Fruit fly (Drosophila melanogaster): ENCODE data around the gene CG33253.

CG33253 gene

dm6 chrX:19187624-19188085 is 4.4 kb downstream of the CG33253 start, which contains the start of gene Mec2 (continued):
- TF ChIP-seq CG1603 (tag; optimal IDR thresholded peaks at IDR 0.05) (peak; percentile 74), Lim3 (GFP tag; IDR thresholded peaks at IDR 0.05) (no peak), jumu (GFP tag; optimal IDR thresholded peaks at IDR 0.05) (peak; percentile 43), TFAM (GFP tag; optimal IDR thresholded peaks at IDR 0.05) (no peak), B-H1 (GFP tag; IDR thresholded peaks at IDR 0.05) (no peak), bab2 (GFP tag; optimal IDR thresholded peaks at IDR 0.05) (peak; percentile 33), Atf3 (GFP tag; optimal IDR thresholded peaks at IDR 0.05) (peak; percentile 20), CG17802 (tag; optimal IDR thresholded peaks at IDR 0.05) (no peak), Mes4 (GFP tag; optimal IDR thresholded peaks at IDR 0.05) (peak; percentile 17), Dad (GFP tag; optimal IDR thresholded peaks at IDR 0.05) (peak; percentile 35), Meics (GFP tag; optimal IDR thresholded peaks at IDR 0.05) (peak; percentile 23), peb (GFP tag; IDR thresholded peaks at IDR 0.05) (no peak), CG6254 (GFP tag; optimal IDR thresholded peaks at IDR 0.05) (no peak), Chrac-16 (GFP tag; optimal IDR thresholded peaks at IDR 0.05) (peak; percentile 63), scrt (GFP tag; optimal IDR thresholded peaks at IDR 0.05) (no peak), Med (GFP tag) (peak; percentile 94), CG4404 (GFP tag; IDR thresholded peaks at IDR 0.05) (no peak), wek (GFP tag; optimal IDR thresholded peaks at IDR 0.05) (peak; percentile 8), HmgD (GFP tag; optimal IDR thresholded peaks at IDR 0.05) (no peak), CTCF (GFP tag; optimal IDR thresholded peaks at IDR 0.05) (no peak), Ptx1 (GFP tag; IDR thresholded peaks at IDR 0.05) (peak; percentile 71), Adf1 (GFP tag; IDR thresholded peaks at IDR 0.05) (peak; percentile 26; the same call in 1 of the 2 replicates), wdn (GFP tag; IDR thresholded peaks at IDR 0.05) (peak; percentile 48; the same call in 1 of the 2 replicates), CrebB (tag; optimal IDR thresholded peaks at IDR 0.05) (peak; percentile 29), CG33557 (GFP tag; optimal IDR thresholded peaks at IDR 0.05) (no peak), CG9437 (GFP tag; optimal IDR thresholded peaks at IDR 0.05) (peak; percentile 26), zf30C (GFP tag; optimal IDR thresholded peaks at IDR 0.05) (peak; percentile 66), Ravus (GFP tag; IDR thresholded peaks at IDR 0.05) (no peak), Sry-δ (GFP tag; optimal IDR thresholded peaks at IDR 0.05) (no peak), CG9876 (GFP tag; optimal IDR thresholded peaks at IDR 0.05) (no peak), Dll (GFP tag; IDR thresholded peaks at IDR 0.05; ENCODE audit: partially characterized antibody) (no peak), CG12236 (GFP tag; optimal IDR thresholded peaks at IDR 0.05) (peak; percentile 3), tap (tag; optimal IDR thresholded peaks at IDR 0.05) (no peak), Atf6 (GFP tag; IDR thresholded peaks at IDR 0.05) (peak; percentile 37; the same call in 1 of the 2 replicates), emc (GFP tag; optimal IDR thresholded peaks at IDR 0.05) (no peak), Blimp-1 (GFP tag; optimal IDR thresholded peaks at IDR 0.05) (peak; percentile 42), gcm2 (GFP tag; optimal IDR thresholded peaks at IDR 0.05) (peak; percentile 5), chn (GFP tag; optimal IDR thresholded peaks at IDR 0.05) (peak; percentile 49), dati (GFP tag; IDR thresholded peaks at IDR 0.05) (no peak), Xrp1 (GFP tag; IDR thresholded peaks at IDR 0.05) (peak; percentile 64; the same call in 1 of the 2 replicates), BEAF-32 (GFP tag; optimal IDR thresholded peaks at IDR 0.05) (no peak), pita (GFP tag; optimal IDR thresholded peaks at IDR 0.05) (no peak), grau (tag; optimal IDR thresholded peaks at IDR 0.05) (peak; percentile 59), pb (GFP tag; optimal IDR thresholded peaks at IDR 0.05) (peak; percentile 52), H15 (GFP tag; IDR thresholded peaks at IDR 0.05) (no peak), bowl (GFP tag; IDR thresholded peaks at IDR 0.05) (0 out of 2 replicates have a peak, but pooled peaks have one; percentile 14), cas (GFP tag; IDR thresholded peaks at IDR 0.05) (no peak), CG12769 (tag; optimal IDR thresholded peaks at IDR 0.05) (no peak), CG1832 (GFP tag; optimal IDR thresholded peaks at IDR 0.05) (no peak), CG7987 (GFP tag; optimal IDR thresholded peaks at IDR 0.05) (no peak), sim (GFP tag; IDR thresholded peaks at IDR 0.05) (no peak), prd (optimal IDR thresholded peaks at IDR 0.05) (no peak), prd (GFP tag; IDR thresholded peaks at IDR 0.05) (peak; percentile 72)

Measured in whole organism, embryonic.